Worm (Caenorhabditis elegans) whole organism, young adult: ENCODE data around the gene gen-1.

ENCODE experiments used
- ama-1 ChIP-seq, 3 experiments: fragments of 150-350 bp in 1 of 3; sonication (generic microtip) in 2 of 3; optimal IDR thresholded peaks; 2 replicates each; lab custom pipeline; 2014 to 2018; ENCODE audit warnings: missing biosample characterization in 2 of 3, missing genetic modification characterization in 2 of 3, missing genetic modification reagents in 2 of 3
- ceh-58 ChIP-seq: fragments of 200-800 bp; sonication (Bioruptor generic); IDR thresholded peaks from 2 replicates; pipeline ENCODE4 v1.3.6; 2022; ENCODE audit warnings: missing genetic modification characterization, missing compliant biosample characterization
- nhr-120 ChIP-seq: fragments of 200-800 bp; sonication (Bioruptor generic); IDR thresholded peaks from 2 replicates; pipeline ENCODE4 v1.3.6; 2022; ENCODE audit warnings: missing genetic modification characterization, missing compliant biosample characterization
- pha-4 ChIP-seq: fragments of 150-350 bp; sonication (generic microtip); optimal IDR thresholded peaks from 2 replicates; lab custom pipeline; 2014; ENCODE audit warnings: missing biosample characterization, missing genetic modification reagents, missing genetic modification characterization
- snpc-1.1 ChIP-seq: sonication (generic microtip); optimal IDR thresholded peaks from 2 replicates; lab custom pipeline; 2017; ENCODE audit warnings: missing genetic modification characterization, mild to moderate bottlenecking, missing compliant biosample characterization, antibody characterized with exemption, moderate library complexity, missing genotype, missing genetic modification reagents; ENCODE audit not compliant: insufficient read depth
- unc-62 ChIP-seq: fragments of 150-350 bp; optimal IDR thresholded peaks from 2 replicates; lab custom pipeline; 2014; ENCODE audit warnings: missing biosample characterization, missing genetic modification reagents, missing genetic modification characterization

ce11 chrIII:6230870-6231269, 17.1 kb downstream of the gen-1 start, which contains the start of gene esyt-2:
- TF ChIP-seq pha-4 (tag; lab: Kevin White, UChicago) = no peak
- no peak for TF ChIP-seq snpc-1.1
- no peak for TF ChIP-seq ama-1 (optimal IDR thresholded peaks at IDR 0.05; lab: Kevin White, UChicago)
- TF ChIP-seq ama-1 (GFP tag; optimal IDR thresholded peaks at IDR 0.05; lab: Kevin White, UChicago) = no peak
- no peak for TF ChIP-seq nhr-120
- no peak for TF ChIP-seq ceh-58 (GFP tag; lab: Robert Waterston, UW)
- no peak for TF ChIP-seq unc-62
